Fruit fly (Drosophila melanogaster) whole organism, adult: ENCODE data around the gene CG33631.

Experiments used
- CG14711 ChIP-seq: fragments of 200-800 bp; sonication (Bioruptor generic); optimal IDR thresholded peaks from 2 replicates; lab custom pipeline; 2018; ENCODE audit warnings: missing biosample characterization, mild to moderate bottlenecking, missing genetic modification characterization, moderate library complexity
- CG1620 ChIP-seq: fragments of 200-800 bp; sonication (Bioruptor generic); optimal IDR thresholded peaks from 2 replicates; lab custom pipeline; 2016; ENCODE audit warnings: missing biosample characterization, missing genetic modification characterization
- CG5204 ChIP-seq: fragments of 200-800 bp; sonication (Bioruptor generic); optimal IDR thresholded peaks from 2 replicates; lab custom pipeline; 2016; ENCODE audit warnings: missing biosample characterization, missing genetic modification characterization
- CG7045 ChIP-seq: fragments of 200-800 bp; sonication (Bioruptor generic); optimal IDR thresholded peaks from 2 replicates; lab custom pipeline; 2017; ENCODE audit warnings: missing biosample characterization, mild to moderate bottlenecking, missing genetic modification characterization
- CG7101 ChIP-seq: fragments of 200-800 bp; sonication (Bioruptor generic); optimal IDR thresholded peaks from 2 replicates; lab custom pipeline; 2018; ENCODE audit warnings: missing biosample characterization, mild to moderate bottlenecking, missing genetic modification characterization, moderate library complexity
- Mnt ChIP-seq: fragments of 200-800 bp; sonication (Bioruptor generic); optimal IDR thresholded peaks from 2 replicates; lab custom pipeline; 2016; ENCODE audit warnings: missing biosample characterization, mild to moderate bottlenecking, missing genetic modification characterization
- bab1 ChIP-seq: fragments of 200-800 bp; sonication (Bioruptor generic); optimal IDR thresholded peaks from 3 replicates; lab custom pipeline; 2019; ENCODE audit warnings: missing biosample characterization, mild to moderate bottlenecking, missing genetic modification characterization, moderate library complexity
- cic ChIP-seq: fragments of 200-800 bp; sonication (Bioruptor generic); optimal IDR thresholded peaks from 2 replicates; lab custom pipeline; 2017; ENCODE audit warnings: missing biosample characterization, mild to moderate bottlenecking, missing genetic modification characterization, moderate library complexity
- kay ChIP-seq: fragments of 200-800 bp; sonication (Bioruptor generic); peaks from one replicate; lab custom pipeline; 2016; ENCODE audit warnings: missing biosample characterization, missing genetic modification characterization, borderline replicate concordance
- pad ChIP-seq: fragments of 200-800 bp; sonication (Bioruptor generic); optimal IDR thresholded peaks from 3 replicates; lab custom pipeline; 2017; ENCODE audit warnings: missing biosample characterization, missing genetic modification characterization, mild to moderate bottlenecking, moderate library complexity, missing genetic modification reagents

dm6 chr3R:10048775-10048841, 15.2 kb upstream of the CG33631 start, which contains the start of gene CG12811:
- no peak for TF ChIP-seq pad (GFP tag; lab: Kevin White, UChicago)
- no peak for TF ChIP-seq CG1620 (GFP tag; lab: Kevin White, UChicago)
- TF ChIP-seq kay: no peak
- no peak for TF ChIP-seq CG7101 (tag; lab: Kevin White, UChicago)
- no peak for TF ChIP-seq CG14711
- no peak for TF ChIP-seq cic
- TF ChIP-seq CG5204 (GFP tag; lab: Kevin White, UChicago): no peak
- TF ChIP-seq Mnt (GFP tag; lab: Kevin White, UChicago): no peak
- no peak for TF ChIP-seq bab1 (GFP tag; lab: Kevin White, UChicago)
- TF ChIP-seq CG7045 (GFP tag; lab: Kevin White, UChicago): no peak
